Worm (Caenorhabditis elegans) whole organism, early embryonic: ENCODE results near the gene ilys-1.

Experiments used
- aly-1 ChIP-seq: sonication (generic microtip); optimal IDR thresholded peaks from 2 replicates; lab custom pipeline; 2016; ENCODE audit warnings: missing genetic modification characterization, missing compliant biosample characterization
- flt-1 ChIP-seq: fragments of 200-800 bp; sonication (Bioruptor generic); IDR thresholded peaks from 2 replicates; pipeline ENCODE4 v1.3.6; 2022; ENCODE audit warnings: missing genetic modification characterization, missing compliant biosample characterization
- hmg-4 ChIP-seq: fragments of 200-800 bp; sonication (Bioruptor generic); optimal IDR thresholded peaks from 2 replicates; lab custom pipeline; 2018; ENCODE audit warnings: mild to moderate bottlenecking, missing genetic modification characterization, missing compliant biosample characterization

DNA sequence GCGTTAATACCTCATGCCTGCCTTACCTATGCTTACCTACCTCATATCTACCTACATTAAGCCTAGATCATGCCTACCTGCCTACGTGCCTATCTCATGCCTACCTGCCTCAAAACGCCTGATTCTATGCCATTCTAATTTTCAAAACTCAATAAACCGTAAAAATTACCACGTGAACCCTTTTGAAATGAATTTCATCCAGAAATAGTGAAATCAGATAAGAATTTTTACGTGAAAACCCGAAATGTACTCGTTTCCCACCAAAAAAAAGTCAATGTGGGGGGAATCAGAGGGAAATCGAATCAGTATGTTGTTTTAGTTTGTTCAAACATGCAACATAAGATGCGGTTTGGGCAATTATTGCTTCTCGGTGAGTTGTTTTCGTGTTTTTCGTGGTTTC lies 18.3 kb downstream of the ilys-1 start, which contains the start of gene Y69A2AR.19:
- TF ChIP-seq flt-1 (GFP tag; lab: Robert Waterston, UW), result no peak
- TF ChIP-seq hmg-4, result no peak
- TF ChIP-seq aly-1 (tag; lab: Kevin White, UChicago), result no peak
